Worm (Caenorhabditis elegans) whole organism, L1 larva: ENCODE results near the gene taf-12.

ENCODE experiments used
- ama-1 ChIP-seq: fragments of 150-350 bp; optimal IDR thresholded peaks from 2 replicates; lab custom pipeline; 2014
- fkh-10 ChIP-seq: sonication (generic microtip); optimal IDR thresholded peaks from 2 replicates; lab custom pipeline; 2017; ENCODE audit warnings: missing biosample characterization, missing genetic modification reagents, missing genetic modification characterization
- nhr-237 ChIP-seq: fragments of 150-350 bp; optimal IDR thresholded peaks from 2 replicates; lab custom pipeline; 2014; ENCODE audit warnings: missing biosample characterization, missing genetic modification characterization
- rnt-1 ChIP-seq: sonication (generic microtip); optimal IDR thresholded peaks from 2 replicates; lab custom pipeline; 2016; ENCODE audit warnings: mild to moderate bottlenecking, missing genetic modification characterization, moderate library complexity, missing compliant biosample characterization
- unc-62 ChIP-seq: fragments of 150-350 bp; optimal IDR thresholded peaks from 2 replicates; lab custom pipeline; 2014; ENCODE audit warnings: missing biosample characterization, missing genetic modification reagents, missing genetic modification characterization
- unc-86 ChIP-seq: sonication (generic microtip); optimal IDR thresholded peaks from 2 replicates; lab custom pipeline; 2016; ENCODE audit warnings: missing genetic modification characterization, missing compliant biosample characterization

DNA sequence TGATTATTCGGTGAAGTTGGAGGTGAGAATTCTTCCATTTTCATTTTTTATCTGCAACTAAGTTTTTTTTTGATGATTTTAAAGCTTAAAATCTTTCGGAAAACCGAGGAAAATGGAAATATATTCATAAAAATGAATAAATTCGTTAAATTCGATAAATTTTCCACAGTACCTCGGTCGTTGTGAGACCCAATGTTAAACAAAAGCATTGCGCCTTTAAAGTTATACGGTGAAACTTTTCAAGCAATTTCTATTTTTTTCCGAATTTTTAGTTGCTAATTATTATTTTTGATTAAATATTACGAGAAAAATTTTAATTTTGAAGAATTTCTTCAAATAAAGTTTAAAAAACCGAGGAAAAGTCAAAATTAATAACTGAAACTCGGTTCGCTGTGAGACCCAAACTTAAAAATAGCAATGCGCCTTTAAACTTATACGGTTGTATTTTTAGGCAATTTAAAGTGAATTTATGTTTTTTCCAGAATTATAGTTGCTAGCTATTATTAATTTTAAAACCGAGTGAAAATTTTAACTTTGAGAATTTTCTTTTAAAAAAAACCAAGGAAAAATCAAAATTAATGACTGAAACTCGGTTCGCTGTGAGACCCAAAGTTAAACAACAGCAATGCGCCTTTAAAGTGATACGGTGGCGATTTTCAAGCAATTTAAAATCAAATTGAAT is at the start of gene taf-12:
- TF ChIP-seq ama-1 (lab: Kevin White, UChicago) (no peak), unc-62 (no peak), rnt-1 (no peak), fkh-10 (GFP tag; lab: Kevin White, UChicago) (no peak), unc-86 (tag; lab: Kevin White, UChicago) (no peak), nhr-237 (tag; lab: Kevin White, UChicago) (no peak)
